Worm (Caenorhabditis elegans): Measurements from ENCODE around the gene slc-25A26.

The slc-25A26 gene

DNA sequence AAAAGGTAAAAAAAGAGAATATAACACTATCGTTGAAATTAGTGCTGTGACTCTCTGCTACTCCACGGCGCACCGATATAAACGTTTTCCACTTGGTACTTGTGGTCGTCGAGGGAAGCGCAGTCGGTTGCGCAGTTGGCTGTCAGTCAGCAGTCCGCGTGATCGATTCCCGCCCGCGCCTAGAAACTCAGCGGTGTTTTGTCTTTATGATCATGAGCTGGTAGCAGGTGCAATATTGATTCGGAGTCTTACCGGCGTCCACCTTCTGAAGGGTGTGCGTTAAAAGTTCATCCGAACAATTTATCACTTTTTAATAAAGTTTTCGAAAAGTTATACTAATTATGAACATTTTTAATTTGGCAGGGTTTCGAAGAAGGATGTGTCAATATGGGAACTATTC, 3.1 kb upstream of the slc-25A26 start (continued):
- TF ChIP-seq lir-3 (tag; optimal IDR thresholded peaks at IDR 0.05) = peak; percentile 66
- peak; percentile 89 for TF ChIP-seq mes-2 (tag; optimal IDR thresholded peaks at IDR 0.05; ENCODE audit: poor library complexity, severe bottlenecking)
- TF ChIP-seq ZK337.2 (GFP tag; IDR thresholded peaks at IDR 0.05) = peak; percentile 80
- TF ChIP-seq hlh-11 (tag; optimal IDR thresholded peaks at IDR 0.05) = peak; percentile 85
- peak; percentile 59 for TF ChIP-seq F37D6.2 (tag; optimal IDR thresholded peaks at IDR 0.05)
- peak; percentile 45 to 61 for TF ChIP-seq hif-1 (tag; optimal IDR thresholded peaks at IDR 0.05)
- TF ChIP-seq aha-1 (tag) = peak; percentile 93
- TF ChIP-seq fos-1 (tag; optimal IDR thresholded peaks at IDR 0.05) = no peak
- TF ChIP-seq T26A8.4 (GFP tag; IDR thresholded peaks at IDR 0.05) = peak; percentile 91
- TF ChIP-seq daf-8 (GFP tag; IDR thresholded peaks at IDR 0.05) = peak; percentile 89; the same call in 1 of the 2 replicates
- TF ChIP-seq ceh-82 (tag; optimal IDR thresholded peaks at IDR 0.05) = no peak
- TF ChIP-seq nhr-41 (GFP tag; IDR thresholded peaks at IDR 0.05) = peak; percentile 87
- TF ChIP-seq lin-15B (tag; optimal IDR thresholded peaks at IDR 0.05) = no peak
- peak; percentile 41 for TF ChIP-seq jun-1 (tag; optimal IDR thresholded peaks at IDR 0.05)
- peak; percentile 81 for TF ChIP-seq saeg-2 (GFP tag; IDR thresholded peaks at IDR 0.05)
- peak; percentile 88 for TF ChIP-seq php-3 (GFP tag; IDR thresholded peaks at IDR 0.05)
- peak; percentile 90 for TF ChIP-seq dve-1 (tag; optimal IDR thresholded peaks at IDR 0.05; ENCODE audit: insufficient read depth)
- 0 out of 2 replicates have a peak, but pooled peaks have one; percentile 50 for TF ChIP-seq zip-11 (GFP tag; IDR thresholded peaks at IDR 0.05)
- TF ChIP-seq nhr-237 (tag; optimal IDR thresholded peaks at IDR 0.05) = no peak
- TF ChIP-seq F49E8.2 (tag; optimal IDR thresholded peaks at IDR 0.05; ENCODE audit: borderline replicate concordance) = peak; percentile 70
- peak; percentile 77; the same call in 1 of the 2 replicates for TF ChIP-seq nhr-42 (GFP tag; IDR thresholded peaks at IDR 0.05)
- TF ChIP-seq cey-2 (tag; optimal IDR thresholded peaks at IDR 0.05; ENCODE audit: borderline replicate concordance, insufficient read depth) = peak; percentile 60
- peak; percentile 89 for TF ChIP-seq ctbp-1 (GFP tag; IDR thresholded peaks at IDR 0.05)
- peak; percentile 41 for TF ChIP-seq ama-1 (optimal IDR thresholded peaks at IDR 0.05)
- TF ChIP-seq gei-8 (GFP tag; optimal IDR thresholded peaks at IDR 0.05) = peak; percentile 88
- no peak for TF ChIP-seq fkh-10 (GFP tag; optimal IDR thresholded peaks at IDR 0.05)
- TF ChIP-seq zag-1 (tag; optimal IDR thresholded peaks at IDR 0.05) = peak; percentile 16
- TF ChIP-seq nhr-25 (tag; optimal IDR thresholded peaks at IDR 0.05; ENCODE audit: borderline replicate concordance, insufficient read depth) = peak; percentile 79
- TF ChIP-seq lin-13 (GFP tag; optimal IDR thresholded peaks at IDR 0.05) = peak; percentile 74
- TF ChIP-seq nhr-28 (tag; optimal IDR thresholded peaks at IDR 0.05) = peak; percentile 26
- peak; percentile 87 for TF ChIP-seq unc-130 (GFP tag; optimal IDR thresholded peaks at IDR 0.05)
- peak; percentile 72 for TF ChIP-seq mxl-2 (GFP tag; conservative IDR thresholded peaks at IDR 0.05)
- peak; percentile 94 for TF ChIP-seq ceh-44 (GFP tag; IDR thresholded peaks at IDR 0.05)
- no peak for TF ChIP-seq tag-97 (GFP tag; IDR thresholded peaks at IDR 0.05)
- TF ChIP-seq madf-5 (GFP tag; IDR thresholded peaks at IDR 0.05) = peak; percentile 76 to 82
- TF ChIP-seq zip-2 (tag; optimal IDR thresholded peaks at IDR 0.05) = peak; percentile 37
- TF ChIP-seq Y105C5A.15 (GFP tag; IDR thresholded peaks at IDR 0.05) = 0 out of 2 replicates have a peak, but pooled peaks have one; percentile 41
- no peak for TF ChIP-seq lin-39 (tag; optimal IDR thresholded peaks at IDR 0.05)
- TF ChIP-seq mdl-1 (tag; optimal IDR thresholded peaks at IDR 0.05) = peak in 1 of 2 experiments; percentile 6
- TF ChIP-seq aly-2 (tag; optimal IDR thresholded peaks at IDR 0.05) = no peak
- peak; percentile 51 for TF ChIP-seq egl-27 (tag; optimal IDR thresholded peaks at IDR 0.05)
- TF ChIP-seq hmg-1.1 (GFP tag; IDR thresholded peaks at IDR 0.05) = peak; percentile 84
- peak; percentile 84 for TF ChIP-seq Y48G9A.11 (GFP tag; IDR thresholded peaks at IDR 0.05)
- TF ChIP-seq ceh-32 (tag; optimal IDR thresholded peaks at IDR 0.05; ENCODE audit: poor library complexity) = no peak
- peak in 1 of 2 experiments; percentile 98 for TF ChIP-seq unc-62 (GFP tag; optimal IDR thresholded peaks at IDR 0.05 in 1 of 2)
- TF ChIP-seq unc-62 (tag; optimal IDR thresholded peaks at IDR 0.05) = no peak
- TF ChIP-seq zfp-3 (GFP tag; conservative IDR thresholded peaks at IDR 0.05) = peak; percentile 89
- TF ChIP-seq arid-1 (GFP tag; conservative IDR thresholded peaks at IDR 0.05) = peak; percentile 92
- peak; percentile 64 for TF ChIP-seq zfp-2 (tag; optimal IDR thresholded peaks at IDR 0.05)
- no peak for TF ChIP-seq ztf-11 (tag; optimal IDR thresholded peaks at IDR 0.05)
- peak; percentile 80; the same call in 1 of the 2 replicates for TF ChIP-seq set-16 (GFP tag; IDR thresholded peaks at IDR 0.05)
